Fruit fly (Drosophila melanogaster) whole organism, embryonic: ENCODE data around the gene CG43255.

ENCODE experiments used
- Abd-B ChIP-seq: fragments of 200-800 bp; sonication (Bioruptor generic); optimal IDR thresholded peaks from 2 replicates; lab custom pipeline; 2018; ENCODE audit warnings: missing biosample characterization, mild to moderate bottlenecking, missing genetic modification characterization, moderate library complexity
- Adf1 ChIP-seq: fragments of 200-800 bp; sonication (Bioruptor generic); IDR thresholded peaks from 2 replicates; pipeline ENCODE4 v1.3.6; 2022; ENCODE audit warnings: missing biosample characterization, missing genetic modification characterization
- B-H2 ChIP-seq: fragments of 200-800 bp; sonication (Bioruptor generic); optimal IDR thresholded peaks from 2 replicates; lab custom pipeline; 2018; ENCODE audit warnings: missing biosample characterization, mild to moderate bottlenecking, missing genetic modification characterization
- CG10274 ChIP-seq: fragments of 200-800 bp; sonication (Bioruptor generic); optimal IDR thresholded peaks from 3 replicates; lab custom pipeline; 2017; ENCODE audit warnings: missing biosample characterization, mild to moderate bottlenecking, missing genetic modification characterization
- CG10565 ChIP-seq: fragments of 200-800 bp; sonication (Bioruptor generic); optimal IDR thresholded peaks from 3 replicates; lab custom pipeline; 2016; ENCODE audit warnings: missing biosample characterization, mild to moderate bottlenecking, missing genetic modification characterization
- CG12155 ChIP-seq: fragments of 200-800 bp; sonication (Bioruptor generic); optimal IDR thresholded peaks from 3 replicates; lab custom pipeline; 2016; ENCODE audit warnings: missing biosample characterization, missing genetic modification characterization
- CG12236 ChIP-seq: fragments of 200-800 bp; sonication (Bioruptor generic); optimal IDR thresholded peaks from 2 replicates; lab custom pipeline; 2016; ENCODE audit warnings: missing biosample characterization, missing genetic modification characterization
- CG12391 ChIP-seq: fragments of 200-800 bp; sonication (Bioruptor generic); optimal IDR thresholded peaks from 3 replicates; lab custom pipeline; 2018; ENCODE audit warnings: missing biosample characterization, mild to moderate bottlenecking, missing genetic modification characterization, moderate library complexity
- CG12744 ChIP-seq: fragments of 200-800 bp; sonication (Bioruptor generic); optimal IDR thresholded peaks from 2 replicates; lab custom pipeline; 2016; ENCODE audit warnings: missing biosample characterization, missing genetic modification characterization
- CG13296 ChIP-seq: fragments of 200-800 bp; sonication (Bioruptor generic); optimal IDR thresholded peaks from 3 replicates; lab custom pipeline; 2018; ENCODE audit warnings: missing biosample characterization, mild to moderate bottlenecking, missing genetic modification characterization
- CG14014 ChIP-seq: fragments of 200-800 bp; sonication (Bioruptor generic); IDR thresholded peaks from 2 replicates; pipeline ENCODE4 v1.3.6; 2022; ENCODE audit warnings: missing biosample characterization, missing genetic modification characterization
- CG15269 ChIP-seq: fragments of 200-800 bp; sonication (Bioruptor generic); optimal IDR thresholded peaks from 2 replicates; lab custom pipeline; 2018; ENCODE audit warnings: missing biosample characterization, mild to moderate bottlenecking, missing genetic modification characterization, moderate library complexity
- CG15601 ChIP-seq: fragments of 200-800 bp; sonication (Bioruptor generic); optimal IDR thresholded peaks from 3 replicates; lab custom pipeline; 2019; ENCODE audit warnings: missing biosample characterization, mild to moderate bottlenecking, missing genetic modification characterization, moderate library complexity
- CG17568 ChIP-seq: fragments of 200-800 bp; sonication (Bioruptor generic); optimal IDR thresholded peaks from 2 replicates; lab custom pipeline; 2018; ENCODE audit warnings: missing biosample characterization, mild to moderate bottlenecking, missing genetic modification characterization, moderate library complexity
- CG17912 ChIP-seq: fragments of 200-800 bp; sonication (Bioruptor generic); optimal IDR thresholded peaks from 2 replicates; lab custom pipeline; 2018; ENCODE audit warnings: missing biosample characterization, mild to moderate bottlenecking, missing genetic modification characterization
- CG31441 ChIP-seq: fragments of 200-800 bp; sonication (Bioruptor generic); IDR thresholded peaks from 2 replicates; pipeline ENCODE4 v1.3.6; 2022; ENCODE audit warnings: missing biosample characterization, missing genetic modification characterization
- CG4730 ChIP-seq: fragments of 200-800 bp; sonication (Bioruptor generic); IDR thresholded peaks from 2 replicates; pipeline ENCODE4 v1.3.6; 2022; ENCODE audit warnings: missing biosample characterization, missing genetic modification characterization
- CG6683 ChIP-seq: fragments of 200-800 bp; sonication (Bioruptor generic); optimal IDR thresholded peaks from 2 replicates; lab custom pipeline; 2017; ENCODE audit warnings: missing biosample characterization, mild to moderate bottlenecking, missing genetic modification characterization, missing genetic modification reagents
- CG6854 ChIP-seq: fragments of 200-800 bp; sonication (Bioruptor generic); optimal IDR thresholded peaks from 3 replicates; lab custom pipeline; 2017; ENCODE audit warnings: missing biosample characterization, mild to moderate bottlenecking, missing genetic modification characterization
- CG7357 ChIP-seq: fragments of 200-800 bp; sonication (Bioruptor generic); IDR thresholded peaks from 3 replicates; pipeline ENCODE4 v1.3.6; 2022; ENCODE audit warnings: missing biosample characterization, missing genetic modification characterization
- CG8281 ChIP-seq: fragments of 200-800 bp; sonication (Bioruptor generic); optimal IDR thresholded peaks from 2 replicates; lab custom pipeline; 2018; ENCODE audit warnings: missing biosample characterization, mild to moderate bottlenecking, missing genetic modification characterization, moderate library complexity
- CG9797 ChIP-seq: fragments of 200-800 bp; sonication (Bioruptor generic); optimal IDR thresholded peaks from 3 replicates; lab custom pipeline; 2018; ENCODE audit warnings: missing biosample characterization, mild to moderate bottlenecking, missing genetic modification characterization
- CkIIα-i1 ChIP-seq: fragments of 200-800 bp; sonication (Bioruptor generic); IDR thresholded peaks from 2 replicates; pipeline ENCODE4 v1.3.6; 2022; ENCODE audit warnings: missing biosample characterization, missing genetic modification characterization
- Dref ChIP-seq: fragments of 200-800 bp; sonication (Bioruptor generic); IDR thresholded peaks from 2 replicates; pipeline ENCODE4 v1.3.6; 2022; ENCODE audit warnings: missing biosample characterization, missing genetic modification characterization
- Hr39 ChIP-seq: fragments of >200 bp; optimal IDR thresholded peaks from 2 replicates; lab custom pipeline; 2017
- Lhr ChIP-seq: fragments of 200-800 bp; sonication (Bioruptor generic); optimal IDR thresholded peaks from 3 replicates; lab custom pipeline; 2017; ENCODE audit warnings: mild to moderate bottlenecking, missing biosample characterization, missing genetic modification reagents, missing genetic modification characterization
- Myb ChIP-seq: fragments of 200-800 bp; sonication (Bioruptor generic); optimal IDR thresholded peaks from 2 replicates; lab custom pipeline; 2016; ENCODE audit warnings: missing biosample characterization, missing genetic modification characterization
- NfI ChIP-seq: fragments of 200-800 bp; sonication (Bioruptor generic); optimal IDR thresholded peaks from 3 replicates; lab custom pipeline; 2018; ENCODE audit warnings: missing biosample characterization, mild to moderate bottlenecking, missing genetic modification characterization, moderate library complexity
- PHDP ChIP-seq: fragments of 200-800 bp; sonication (Bioruptor generic); optimal IDR thresholded peaks from 3 replicates; lab custom pipeline; 2018; ENCODE audit warnings: missing biosample characterization, mild to moderate bottlenecking, missing genetic modification characterization, moderate library complexity
- Side ChIP-seq: fragments of 200-800 bp; sonication (Bioruptor generic); optimal IDR thresholded peaks from 2 replicates; lab custom pipeline; 2016; ENCODE audit warnings: missing biosample characterization, missing genetic modification characterization
- Sox100B ChIP-seq: fragments of 200-800 bp; sonication (Bioruptor generic); optimal IDR thresholded peaks from 3 replicates; lab custom pipeline; 2018; ENCODE audit warnings: missing biosample characterization, mild to moderate bottlenecking, missing genetic modification characterization
- Sry-β ChIP-seq: fragments of 200-800 bp; sonication (Bioruptor generic); optimal IDR thresholded peaks from 2 replicates; lab custom pipeline; 2018; ENCODE audit warnings: missing biosample characterization, mild to moderate bottlenecking, missing genetic modification characterization, moderate library complexity
- TFAM ChIP-seq: fragments of 200-800 bp; sonication (Bioruptor generic); optimal IDR thresholded peaks from 2 replicates; lab custom pipeline; 2017; ENCODE audit warnings: missing biosample characterization, missing genetic modification characterization, inconsistent platforms
- ara ChIP-seq: fragments of 200-800 bp; sonication (Bioruptor generic); IDR thresholded peaks from 2 replicates; pipeline ENCODE4 v1.3.6; 2022; ENCODE audit warnings: missing biosample characterization, missing genetic modification characterization
- br ChIP-seq: fragments of >200 bp; optimal IDR thresholded peaks from 2 replicates; lab custom pipeline; 2017
- btn ChIP-seq: fragments of 200-800 bp; sonication (Bioruptor generic); optimal IDR thresholded peaks from 2 replicates; lab custom pipeline; 2016; ENCODE audit warnings: missing biosample characterization, missing genetic modification characterization
- cas ChIP-seq: fragments of 200-800 bp; sonication (Bioruptor generic); IDR thresholded peaks from 2 replicates; pipeline ENCODE4 v1.3.6; 2022; ENCODE audit warnings: missing biosample characterization, missing genetic modification characterization
- caup ChIP-seq: fragments of 200-800 bp; sonication (Bioruptor generic); optimal IDR thresholded peaks from 3 replicates; lab custom pipeline; 2017; ENCODE audit warnings: missing biosample characterization, mild to moderate bottlenecking, missing genetic modification characterization, moderate library complexity; ENCODE audit not compliant: severe bottlenecking
- cwo ChIP-seq: fragments of 200-800 bp; sonication (Bioruptor generic); optimal IDR thresholded peaks from 3 replicates; lab custom pipeline; 2017; ENCODE audit warnings: missing biosample characterization, missing genetic modification characterization, mild to moderate bottlenecking, moderate library complexity, missing genetic modification reagents
- disco-r ChIP-seq: fragments of 200-800 bp; sonication (Bioruptor generic); optimal IDR thresholded peaks from 2 replicates; lab custom pipeline; 2016; ENCODE audit warnings: missing biosample characterization, missing genetic modification characterization
- ewg ChIP-seq: fragments of 200-800 bp; sonication (Bioruptor generic); optimal IDR thresholded peaks from 3 replicates; lab custom pipeline; 2017; ENCODE audit warnings: mild to moderate bottlenecking, missing biosample characterization, missing genetic modification reagents, missing genetic modification characterization
- fu2 ChIP-seq: fragments of 200-800 bp; sonication (Bioruptor generic); optimal IDR thresholded peaks from 2 replicates; lab custom pipeline; 2016; ENCODE audit warnings: missing biosample characterization, missing genetic modification characterization
- lab ChIP-seq: fragments of 200-800 bp; sonication (Bioruptor generic); optimal IDR thresholded peaks from 3 replicates; lab custom pipeline; 2017; ENCODE audit warnings: missing biosample characterization, missing genetic modification characterization, mild to moderate bottlenecking, moderate library complexity, missing genetic modification reagents
- luna ChIP-seq: fragments of 200-800 bp; sonication (Bioruptor generic); optimal IDR thresholded peaks from 2 replicates; lab custom pipeline; 2016; ENCODE audit warnings: missing biosample characterization, missing genetic modification characterization
- nerfin-1 ChIP-seq: fragments of 200-800 bp; sonication (Bioruptor generic); optimal IDR thresholded peaks from 3 replicates; lab custom pipeline; 2019; ENCODE audit warnings: missing biosample characterization, mild to moderate bottlenecking, missing genetic modification characterization, moderate library complexity
- nom ChIP-seq: fragments of 200-800 bp; sonication (Bioruptor generic); optimal IDR thresholded peaks from 2 replicates; lab custom pipeline; 2017; ENCODE audit warnings: missing biosample characterization, missing genetic modification characterization, mild to moderate bottlenecking, moderate library complexity, missing genetic modification reagents
- pan ChIP-seq, 4 experiments: fragments of >200 bp in 3 of 4; fragments of 200-800 bp in 1 of 4; sonication (Bioruptor generic) in 1 of 4; optimal IDR thresholded peaks in 3 of 4; IDR thresholded peaks in 1 of 4; 2 replicates each; pipeline versions ENCODE4 v1.3.6 to Lab custom; 2017 to 2022; ENCODE audit warnings: missing biosample characterization in 2 of 4, missing genetic modification characterization in 2 of 4, mixed read lengths in 1 of 4
- pho ChIP-seq: fragments of 200-800 bp; sonication (Bioruptor generic); optimal IDR thresholded peaks from 2 replicates; lab custom pipeline; 2016; ENCODE audit warnings: missing biosample characterization, missing genetic modification characterization
- slbo ChIP-seq: fragments of 200-800 bp; sonication (Bioruptor generic); IDR thresholded peaks from 2 replicates; pipeline ENCODE4 v1.3.6; 2022; ENCODE audit warnings: missing biosample characterization, missing genetic modification characterization
- sob ChIP-seq: fragments of 200-800 bp; sonication (Bioruptor generic); IDR thresholded peaks from 2 replicates; pipeline ENCODE4 v1.3.6; 2022; ENCODE audit warnings: missing biosample characterization, missing genetic modification characterization

CG43255 gene

dm6 chrX:8892445-8893009, 31.2 kb upstream of the CG43255 start (continued):
- no peak for TF ChIP-seq CG15601 (tag; lab: Kevin White, UChicago)
- no peak for TF ChIP-seq TFAM (GFP tag; lab: Kevin White, UChicago)
- peak; percentile 21 for TF ChIP-seq CG6854 (GFP tag; lab: Kevin White, UChicago)
- TF ChIP-seq CG12391 (tag; lab: Kevin White, UChicago): peak; percentile 49
- peak; percentile 36; the same call in 1 of the 2 replicates for TF ChIP-seq CG4730
- TF ChIP-seq sob: peak; percentile 58
- TF ChIP-seq CG31441 (GFP tag; lab: Robert Waterston, UW): peak; percentile 8; the same call in 1 of the 2 replicates
- TF ChIP-seq caup (GFP tag; lab: Kevin White, UChicago): peak; percentile 75
- no peak for TF ChIP-seq Lhr (GFP tag; lab: Kevin White, UChicago)
- TF ChIP-seq CG10274 (GFP tag; lab: Kevin White, UChicago): no peak
- TF ChIP-seq fu2 (GFP tag; lab: Kevin White, UChicago): peak; percentile 51
- peak; percentile 9 for TF ChIP-seq nerfin-1 (tag; lab: Kevin White, UChicago)
- TF ChIP-seq CG8281 (tag; lab: Kevin White, UChicago): no peak
- no peak for TF ChIP-seq Myb (GFP tag; lab: Kevin White, UChicago)
- no peak for TF ChIP-seq cas
- peak; percentile 58 for TF ChIP-seq pho (GFP tag; lab: Kevin White, UChicago)
- no peak for TF ChIP-seq CG10565 (GFP tag; lab: Kevin White, UChicago)
- TF ChIP-seq Side (GFP tag; lab: Kevin White, UChicago): peak; percentile 39
- TF ChIP-seq CG17912: no peak
- TF ChIP-seq CG12155 (GFP tag; lab: Kevin White, UChicago): peak; percentile 18
- TF ChIP-seq ara (GFP tag; lab: Robert Waterston, UW): no peak
- peak; percentile 84 for TF ChIP-seq lab (GFP tag; lab: Kevin White, UChicago)
- TF ChIP-seq CG9797 (GFP tag; lab: Kevin White, UChicago): no peak
- TF ChIP-seq btn: no peak
- no peak for TF ChIP-seq pan (optimal IDR thresholded peaks at IDR 0.05; lab: Kevin White, UChicago)
- peak in 1 of 2 experiments; percentile 71 for TF ChIP-seq pan (GFP tag; optimal IDR thresholded peaks at IDR 0.05 in 1 of 2, IDR thresholded peaks at IDR 0.05 in 1 of 2)
- no peak for TF ChIP-seq luna (GFP tag; lab: Kevin White, UChicago)
- no peak for TF ChIP-seq nom (GFP tag; lab: Kevin White, UChicago)
- no peak for TF ChIP-seq Sry-β (GFP tag; lab: Kevin White, UChicago)
- TF ChIP-seq disco-r (GFP tag; lab: Kevin White, UChicago): no peak
- peak; percentile 74 for TF ChIP-seq CG15269 (tag; lab: Kevin White, UChicago)
- TF ChIP-seq CkIIα-i1 (GFP tag; lab: Robert Waterston, UW): no peak
- TF ChIP-seq CG6683: peak; percentile 15
- no peak for TF ChIP-seq Hr39 (lab: Kevin White, UChicago)
- TF ChIP-seq Abd-B: no peak
- TF ChIP-seq CG14014 (GFP tag; lab: Robert Waterston, UW): peak; percentile 78
- TF ChIP-seq CG13296 (GFP tag; lab: Kevin White, UChicago): peak; percentile 71
- TF ChIP-seq B-H2 (GFP tag; lab: Kevin White, UChicago): peak; percentile 37
- no peak for TF ChIP-seq CG17568 (GFP tag; lab: Kevin White, UChicago)
- TF ChIP-seq CG7357 (GFP tag; lab: Robert Waterston, UW): peak; percentile 54; the same call in 1 of the 3 replicates
- TF ChIP-seq CG12744: no peak
- peak; percentile 72 for TF ChIP-seq PHDP (tag; lab: Kevin White, UChicago)
- no peak for TF ChIP-seq CG12236 (GFP tag; lab: Kevin White, UChicago)
- TF ChIP-seq slbo: peak; percentile 79
- TF ChIP-seq Adf1 (GFP tag; lab: Robert Waterston, UW): peak; percentile 41; the same call in 1 of the 2 replicates
- peak; percentile 67 for TF ChIP-seq cwo (GFP tag; lab: Kevin White, UChicago)
- peak; percentile 19 for TF ChIP-seq Sox100B (GFP tag; lab: Kevin White, UChicago)
- no peak for TF ChIP-seq Dref
- TF ChIP-seq ewg (GFP tag; lab: Kevin White, UChicago): no peak
- no peak for TF ChIP-seq br
- peak; percentile 51 for TF ChIP-seq NfI (GFP tag; lab: Kevin White, UChicago)
